Worm (Caenorhabditis elegans): ENCODE measurements around the gene R03D7.8.
A peak's percentile ranks its signal among the peaks of the same experiment; 100 is the strongest.

The R03D7.8 gene

ce11 chrII:10989180-10989579, 32.5 kb upstream of the R03D7.8 start:
- TF ChIP-seq nhr-111 (GFP tag; optimal IDR thresholded peaks at IDR 0.05) (no peak), mes-2 (tag; optimal IDR thresholded peaks at IDR 0.05; ENCODE audit: poor library complexity, severe bottlenecking) (peak; percentile 2), nhr-102 (tag; optimal IDR thresholded peaks at IDR 0.05) (no peak), Y48G9A.11 (GFP tag; IDR thresholded peaks at IDR 0.05) (no peak)

ce11 chrII:10988575-10988974, 31.9 kb upstream of the R03D7.8 start:
- TF ChIP-seq aha-1 (tag) (peak; percentile 53), egl-27 (tag; optimal IDR thresholded peaks at IDR 0.05) (no peak), mes-2 (tag; optimal IDR thresholded peaks at IDR 0.05; ENCODE audit: poor library complexity, severe bottlenecking) (peak; percentile 5)

- no peak for TF ChIP-seq php-3 (GFP tag; IDR thresholded peaks at IDR 0.05)
- TF ChIP-seq mdl-1 (tag; optimal IDR thresholded peaks at IDR 0.05): no peak
- peak; percentile 60 for TF ChIP-seq aha-1 (tag)
- no peak for TF ChIP-seq fkh-10 (GFP tag; optimal IDR thresholded peaks at IDR 0.05)
- no peak for TF ChIP-seq lim-7 (GFP tag; IDR thresholded peaks at IDR 0.05)
- TF ChIP-seq egl-43 (GFP tag; IDR thresholded peaks at IDR 0.05): 0 out of 2 replicates have a peak, but pooled peaks have one; percentile 26
- TF ChIP-seq daf-8 (GFP tag; IDR thresholded peaks at IDR 0.05): no peak
- TF ChIP-seq lir-3 (tag; optimal IDR thresholded peaks at IDR 0.05): no peak
- no peak for TF ChIP-seq hmg-1.1 (GFP tag; IDR thresholded peaks at IDR 0.05)
- no peak for TF ChIP-seq nhr-76 (tag; optimal IDR thresholded peaks at IDR 0.05)
- no peak for TF ChIP-seq spr-3 (GFP tag; optimal IDR thresholded peaks at IDR 0.05)
- TF ChIP-seq mxl-2 (GFP tag; conservative IDR thresholded peaks at IDR 0.05): no peak
- no peak for TF ChIP-seq lin-38 (GFP tag; IDR thresholded peaks at IDR 0.05)
- peak; percentile 44 for TF ChIP-seq set-16 (GFP tag; IDR thresholded peaks at IDR 0.05)
- peak in 1 of 2 experiments; percentile 82 for TF ChIP-seq unc-62 (GFP tag; optimal IDR thresholded peaks at IDR 0.05 in 1 of 2)
- TF ChIP-seq unc-62 (tag; optimal IDR thresholded peaks at IDR 0.05): no peak
- TF ChIP-seq pqm-1 (tag; optimal IDR thresholded peaks at IDR 0.05): no peak
Measured at ce11 chrII:10986461-10987090, 29.9 kb upstream of the R03D7.8 start.

ce11 chrII:10982017-10982416, 25.3 kb upstream of the R03D7.8 start:
- TF ChIP-seq spr-1 (tag; optimal IDR thresholded peaks at IDR 0.05): no peak
- no peak for TF ChIP-seq daf-12 (tag; optimal IDR thresholded peaks at IDR 0.05)
- no peak for TF ChIP-seq nhr-28 (tag; optimal IDR thresholded peaks at IDR 0.05)
- no peak for TF ChIP-seq ceh-82 (tag; optimal IDR thresholded peaks at IDR 0.05)
- TF ChIP-seq nhr-11 (tag; optimal IDR thresholded peaks at IDR 0.05): peak; percentile 55
- TF ChIP-seq zag-1 (tag; optimal IDR thresholded peaks at IDR 0.05): no peak
- TF ChIP-seq egl-27 (tag; optimal IDR thresholded peaks at IDR 0.05): no peak
- TF ChIP-seq F44E2.7 (GFP tag; IDR thresholded peaks at IDR 0.05): no peak
- TF ChIP-seq lim-7 (GFP tag; IDR thresholded peaks at IDR 0.05): no peak
- TF ChIP-seq hlh-30 (tag; optimal IDR thresholded peaks at IDR 0.05; ENCODE audit: insufficient read depth): peak; percentile 12
- peak; percentile 4 for TF ChIP-seq hlh-11 (tag; optimal IDR thresholded peaks at IDR 0.05)
- no peak for TF ChIP-seq unc-39 (tag; optimal IDR thresholded peaks at IDR 0.05)

ce11 chrII:10975239-10975638, 18.5 kb upstream of the R03D7.8 start, which contains the start of gene ptp-3:
Gene ptp-3, plus strand, starts transcription at chrII:10975539.
- TF ChIP-seq zfp-3 (GFP tag; conservative IDR thresholded peaks at IDR 0.05): no peak
- TF ChIP-seq mes-2 (tag; optimal IDR thresholded peaks at IDR 0.05; ENCODE audit: poor library complexity, severe bottlenecking): no peak
- no peak for TF ChIP-seq arid-1 (GFP tag; conservative IDR thresholded peaks at IDR 0.05)
- no peak for TF ChIP-seq daf-16 (GFP tag; optimal IDR thresholded peaks at IDR 0.05)
- no peak for TF ChIP-seq daf-16 (tag; optimal IDR thresholded peaks at IDR 0.05)
- no peak for TF ChIP-seq nhr-102 (tag; optimal IDR thresholded peaks at IDR 0.05)
- TF ChIP-seq madf-5 (GFP tag; IDR thresholded peaks at IDR 0.05): no peak
- TF ChIP-seq fkh-10 (GFP tag; optimal IDR thresholded peaks at IDR 0.05): no peak
- TF ChIP-seq mdl-1 (tag; optimal IDR thresholded peaks at IDR 0.05): no peak
- TF ChIP-seq nhr-237 (tag; optimal IDR thresholded peaks at IDR 0.05): no peak
- TF ChIP-seq cey-2 (tag; optimal IDR thresholded peaks at IDR 0.05; ENCODE audit: borderline replicate concordance, insufficient read depth): no peak
- TF ChIP-seq Y5F2A.4 (GFP tag; optimal IDR thresholded peaks at IDR 0.05): no peak
- TF ChIP-seq dmd-8 (GFP tag; IDR thresholded peaks at IDR 0.05): no peak
- TF ChIP-seq egl-43 (GFP tag; IDR thresholded peaks at IDR 0.05): no peak
- TF ChIP-seq lin-29 (GFP tag; IDR thresholded peaks at IDR 0.05): no peak
- TF ChIP-seq nhr-48 (tag; optimal IDR thresholded peaks at IDR 0.05): no peak
- TF ChIP-seq jun-1 (tag; optimal IDR thresholded peaks at IDR 0.05): no peak
- TF ChIP-seq snpc-1.2 (GFP tag; IDR thresholded peaks at IDR 0.05): no peak
- TF ChIP-seq aha-1 (tag): no peak

All from whole organism, L4 larva.